Worm (Caenorhabditis elegans): Measurements from ENCODE around the gene ceh-10.
A peak's percentile ranks its signal among the peaks of the same experiment; 100 is the strongest.

DNA sequence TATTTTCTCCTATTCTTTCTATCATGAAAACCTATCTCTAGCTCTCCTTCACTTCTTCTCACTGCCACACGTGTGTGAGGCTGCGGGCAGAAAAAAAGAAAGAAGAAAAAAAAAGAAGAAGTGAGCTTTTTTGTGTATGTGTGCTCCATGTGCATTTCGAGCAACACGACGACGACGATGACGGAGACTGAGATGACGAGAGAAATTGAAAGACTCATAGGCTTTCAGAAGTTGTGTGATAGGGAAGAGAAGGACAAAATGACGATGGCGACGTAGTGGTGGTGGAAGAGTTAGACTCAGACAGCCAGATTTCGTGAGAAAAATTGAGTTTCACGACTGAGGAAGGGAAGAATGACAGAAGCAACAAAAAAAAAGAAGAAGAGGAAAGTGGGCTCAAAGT, 46.6 kb downstream of the ceh-10 start:
- no peak for TF ChIP-seq ceh-48 (tag; optimal IDR thresholded peaks at IDR 0.05)
- no peak for TF ChIP-seq che-1 (tag; optimal IDR thresholded peaks at IDR 0.05)
- no peak for TF ChIP-seq fax-1 (tag; optimal IDR thresholded peaks at IDR 0.05)
- no peak for TF ChIP-seq madf-2 (tag; optimal IDR thresholded peaks at IDR 0.05)
- TF ChIP-seq K02D7.2 (tag; optimal IDR thresholded peaks at IDR 0.05), result no peak
- no peak for TF ChIP-seq ztf-16 (tag; optimal IDR thresholded peaks at IDR 0.05)
- no peak for TF ChIP-seq ama-1 (optimal IDR thresholded peaks at IDR 0.05)
- no peak for TF ChIP-seq elt-2 (tag; optimal IDR thresholded peaks at IDR 0.05)
- TF ChIP-seq nfya-1 (tag; optimal IDR thresholded peaks at IDR 0.05), result peak; percentile 38

Data from whole organism, late embryonic.